Worm (Caenorhabditis elegans) whole organism, L2 larva: ENCODE data around the gene F33A8.4.

Experiments
- C34F6.9 ChIP-seq: fragments of 150-350 bp; optimal IDR thresholded peaks from 2 replicates; lab custom pipeline; 2014; ENCODE audit warnings: missing biosample characterization, missing genetic modification characterization
- F13H6.1 ChIP-seq: sonication (generic microtip); optimal IDR thresholded peaks from 2 replicates; lab custom pipeline; 2016; ENCODE audit warnings: missing genetic modification characterization, missing compliant biosample characterization
- R02D3.7 ChIP-seq: fragments of 150-350 bp; optimal IDR thresholded peaks from 2 replicates; lab custom pipeline; 2014; ENCODE audit warnings: missing biosample characterization, missing genetic modification characterization
- Y55F3AM.14 ChIP-seq: fragments of 200-800 bp; sonication (Bioruptor generic); optimal IDR thresholded peaks from 2 replicates; lab custom pipeline; 2018; ENCODE audit warnings: mild to moderate bottlenecking, missing genetic modification characterization, missing compliant biosample characterization
- ZK546.5 ChIP-seq: sonication (generic microtip); optimal IDR thresholded peaks from 2 replicates; lab custom pipeline; 2017; ENCODE audit warnings: missing biosample characterization, missing genetic modification characterization
- alr-1 ChIP-seq: fragments of 150-350 bp; optimal IDR thresholded peaks from 2 replicates; lab custom pipeline; 2014; ENCODE audit warnings: missing biosample characterization, missing genetic modification characterization
- aly-2 ChIP-seq: fragments of 150-350 bp; optimal IDR thresholded peaks from 2 replicates; lab custom pipeline; 2014; ENCODE audit warnings: missing biosample characterization, missing genetic modification characterization
- ama-1 ChIP-seq: fragments of 150-350 bp; optimal IDR thresholded peaks from 2 replicates; lab custom pipeline; 2018; ENCODE audit warnings: inconsistent platforms
- blmp-1 ChIP-seq: sonication (generic microtip); optimal IDR thresholded peaks from 2 replicates; lab custom pipeline; 2017; ENCODE audit warnings: missing genetic modification characterization, mild to moderate bottlenecking, missing compliant biosample characterization, antibody characterized with exemption, moderate library complexity; ENCODE audit not compliant: insufficient read depth
- ceh-16 ChIP-seq: fragments of 150-350 bp; optimal IDR thresholded peaks from 2 replicates; lab custom pipeline; 2014; ENCODE audit warnings: missing biosample characterization, missing genetic modification characterization
- crh-2 ChIP-seq: sonication (generic microtip); optimal IDR thresholded peaks from 2 replicates; lab custom pipeline; 2017; ENCODE audit warnings: missing biosample characterization, missing genetic modification characterization
- dmd-4 ChIP-seq: sonication (generic microtip); optimal IDR thresholded peaks from 2 replicates; lab custom pipeline; 2017; ENCODE audit warnings: missing biosample characterization, missing genetic modification characterization
- egl-27 ChIP-seq: sonication (generic microtip); optimal IDR thresholded peaks from 3 replicates; lab custom pipeline; 2017; ENCODE audit warnings: missing biosample characterization, missing genetic modification reagents, missing genetic modification characterization
- elt-1 ChIP-seq: fragments of 150-350 bp; optimal IDR thresholded peaks from 2 replicates; lab custom pipeline; 2014; ENCODE audit warnings: missing biosample characterization, missing genetic modification characterization
- fos-1 ChIP-seq: fragments of 150-350 bp; optimal IDR thresholded peaks from 2 replicates; lab custom pipeline; 2014; ENCODE audit warnings: missing biosample characterization, missing genetic modification characterization
- lin-11 ChIP-seq: fragments of 150-350 bp; sonication (generic microtip); optimal IDR thresholded peaks from 2 replicates; lab custom pipeline; 2014; ENCODE audit warnings: missing biosample characterization, missing genetic modification characterization, inconsistent platforms, mixed read lengths
- mab-5 ChIP-seq: fragments of 150-350 bp; optimal IDR thresholded peaks from 2 replicates; lab custom pipeline; 2014; ENCODE audit warnings: missing biosample characterization, missing genetic modification characterization
- mbf-1 ChIP-seq: sonication (generic microtip); optimal IDR thresholded peaks from 2 replicates; lab custom pipeline; 2017; ENCODE audit warnings: missing biosample characterization, missing genetic modification characterization
- mdl-1 ChIP-seq, 2 experiments: fragments of 150-350 bp in 1 of 2; sonication (generic microtip) in 1 of 2; optimal IDR thresholded peaks; 2 replicates each; lab custom pipeline; 2017; ENCODE audit warnings: missing biosample characterization in 2 of 2, missing genetic modification characterization in 2 of 2
- nhr-11 ChIP-seq: fragments of 150-350 bp; optimal IDR thresholded peaks from 2 replicates; lab custom pipeline; 2014; ENCODE audit warnings: missing biosample characterization, missing genetic modification characterization
- nhr-12 ChIP-seq: fragments of 150-350 bp; optimal IDR thresholded peaks from 2 replicates; lab custom pipeline; 2014; ENCODE audit warnings: missing biosample characterization, missing genetic modification characterization
- nhr-21 ChIP-seq: fragments of 150-350 bp; optimal IDR thresholded peaks from 2 replicates; lab custom pipeline; 2014; ENCODE audit warnings: missing biosample characterization, missing genetic modification characterization
- nhr-23 ChIP-seq: fragments of 150-350 bp; optimal IDR thresholded peaks from 2 replicates; lab custom pipeline; 2014; ENCODE audit warnings: missing biosample characterization, missing genetic modification reagents, missing genetic modification characterization
- nhr-237 ChIP-seq: fragments of 150-350 bp; optimal IDR thresholded peaks from 2 replicates; lab custom pipeline; 2014; ENCODE audit warnings: missing biosample characterization, missing genetic modification characterization
- nhr-25 ChIP-seq: fragments of 150-350 bp; sonication (generic microtip); optimal IDR thresholded peaks from 3 replicates; lab custom pipeline; 2014; ENCODE audit warnings: missing biosample characterization, missing genetic modification characterization
- nhr-6 ChIP-seq: fragments of 150-350 bp; optimal IDR thresholded peaks from 2 replicates; lab custom pipeline; 2014; ENCODE audit warnings: missing biosample characterization, missing genetic modification characterization
- nhr-77 ChIP-seq: fragments of 150-350 bp; optimal IDR thresholded peaks from 2 replicates; lab custom pipeline; 2014; ENCODE audit warnings: missing biosample characterization, missing genetic modification characterization
- peb-1 ChIP-seq: fragments of 150-350 bp; optimal IDR thresholded peaks from 2 replicates; lab custom pipeline; 2014; ENCODE audit warnings: missing biosample characterization, missing genetic modification characterization
- sem-4 ChIP-seq: fragments of 150-350 bp; optimal IDR thresholded peaks from 2 replicates; lab custom pipeline; 2014; ENCODE audit warnings: missing biosample characterization, missing genetic modification reagents, missing genetic modification characterization
- skn-1 ChIP-seq: sonication (generic microtip); optimal IDR thresholded peaks from 2 replicates; lab custom pipeline; 2017; ENCODE audit warnings: missing biosample characterization, missing genetic modification characterization
- sma-9 ChIP-seq, 2 experiments: fragments of 150-350 bp in 1 of 2; sonication (generic microtip) in 1 of 2; optimal IDR thresholded peaks; 2 replicates each; lab custom pipeline; 2014 to 2016; ENCODE audit warnings: missing genetic modification characterization in 2 of 2, mild to moderate bottlenecking in 1 of 2, missing biosample characterization in 1 of 2, missing compliant biosample characterization in 1 of 2, missing genetic modification reagents in 1 of 2, moderate library complexity in 1 of 2
- snpc-4 ChIP-seq: fragments of 150-350 bp; optimal IDR thresholded peaks from 2 replicates; lab custom pipeline; 2014; ENCODE audit warnings: missing biosample characterization, missing genetic modification characterization
- unc-39 ChIP-seq: fragments of 150-350 bp; optimal IDR thresholded peaks from 2 replicates; lab custom pipeline; 2014; ENCODE audit warnings: missing biosample characterization, missing genetic modification characterization
- ztf-1 ChIP-seq: fragments of 200-800 bp; sonication (Bioruptor generic); conservative IDR thresholded peaks from 2 replicates; pipeline ENCODE4 v1.3.6; 2022; ENCODE audit warnings: missing genetic modification characterization, missing compliant biosample characterization

Gene F33A8.4

DNA sequence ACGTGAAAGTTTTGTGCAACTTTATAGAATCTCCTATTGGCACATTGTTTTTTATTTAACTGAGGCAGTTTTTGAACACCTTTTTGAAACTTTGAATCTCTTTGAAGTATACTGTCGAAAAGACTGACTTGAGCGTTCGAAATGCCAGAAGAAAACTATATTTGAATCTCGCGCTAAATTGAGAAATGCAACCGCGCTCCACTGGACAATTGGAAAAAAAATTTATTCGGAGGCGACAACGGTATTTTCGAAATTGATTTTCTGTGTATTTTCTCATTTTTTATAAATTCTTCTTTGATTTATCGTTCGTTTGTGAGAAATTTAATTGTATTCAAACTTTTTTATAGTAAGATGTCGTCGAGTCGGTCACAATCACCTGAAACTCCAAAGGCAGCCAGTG lies 26.8 kb downstream of the F33A8.4 start, which contains the start of gene let-858 (continued):
- TF ChIP-seq aly-2 (tag; lab: Kevin White, UChicago), result no peak
- no peak for TF ChIP-seq nhr-11 (tag; lab: Kevin White, UChicago)
- no peak for TF ChIP-seq peb-1
- no peak for TF ChIP-seq skn-1 (tag; lab: Kevin White, UChicago)
- TF ChIP-seq C34F6.9 (tag; lab: Kevin White, UChicago), result peak; percentile 58
- TF ChIP-seq nhr-237, result no peak
- peak; percentile 13 for TF ChIP-seq crh-2 (tag; lab: Kevin White, UChicago)
- TF ChIP-seq nhr-77 (tag; lab: Kevin White, UChicago), result no peak
- TF ChIP-seq mdl-1 (tag; optimal IDR thresholded peaks at IDR 0.05; lab: Kevin White, UChicago), result no peak
- no peak for TF ChIP-seq ceh-16 (tag; lab: Kevin White, UChicago)
- TF ChIP-seq dmd-4 (tag; lab: Kevin White, UChicago), result no peak
- TF ChIP-seq F13H6.1, result no peak
- TF ChIP-seq sma-9 (GFP tag; optimal IDR thresholded peaks at IDR 0.05; lab: Kevin White, UChicago), result peak; percentile 49
- TF ChIP-seq sma-9 (tag; optimal IDR thresholded peaks at IDR 0.05; lab: Kevin White, UChicago), result no peak
- no peak for TF ChIP-seq R02D3.7
- TF ChIP-seq nhr-6 (tag; lab: Kevin White, UChicago), result no peak
- no peak for TF ChIP-seq egl-27 (tag; lab: Kevin White, UChicago)
- no peak for TF ChIP-seq Y55F3AM.14 (GFP tag; lab: Kevin White, UChicago)
- no peak for TF ChIP-seq elt-1 (tag; lab: Kevin White, UChicago)
- no peak for TF ChIP-seq mbf-1

DNA sequence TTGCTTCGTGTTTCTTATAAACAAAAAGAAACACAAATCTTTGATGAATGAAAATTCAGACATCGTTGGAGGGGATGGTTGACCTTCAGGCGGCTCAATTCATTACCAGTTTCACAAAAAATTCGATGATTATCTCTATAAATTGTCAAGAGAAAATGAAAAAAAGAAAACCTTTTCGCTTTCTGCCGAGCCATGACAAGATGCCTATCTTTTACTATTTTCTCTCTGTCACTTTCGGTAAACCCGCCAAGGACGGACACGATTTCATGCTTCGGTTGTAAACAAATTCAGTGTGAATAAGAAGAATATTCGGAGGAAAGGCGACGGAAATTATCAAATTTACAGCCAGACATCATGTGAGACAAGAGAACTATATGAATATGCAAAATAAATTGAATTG lies 28.1 kb downstream of the F33A8.4 start:
- peak; percentile 37 for TF ChIP-seq sma-9 (GFP tag; optimal IDR thresholded peaks at IDR 0.05; lab: Kevin White, UChicago)
- TF ChIP-seq sma-9 (tag; optimal IDR thresholded peaks at IDR 0.05; lab: Kevin White, UChicago), result no peak
- no peak for TF ChIP-seq alr-1 (tag; lab: Kevin White, UChicago)
- peak; percentile 97 for TF ChIP-seq blmp-1 (tag; lab: Kevin White, UChicago)
- peak; percentile 59 for TF ChIP-seq ceh-16 (tag; lab: Kevin White, UChicago)
- peak; percentile 66 for TF ChIP-seq nhr-25

DNA sequence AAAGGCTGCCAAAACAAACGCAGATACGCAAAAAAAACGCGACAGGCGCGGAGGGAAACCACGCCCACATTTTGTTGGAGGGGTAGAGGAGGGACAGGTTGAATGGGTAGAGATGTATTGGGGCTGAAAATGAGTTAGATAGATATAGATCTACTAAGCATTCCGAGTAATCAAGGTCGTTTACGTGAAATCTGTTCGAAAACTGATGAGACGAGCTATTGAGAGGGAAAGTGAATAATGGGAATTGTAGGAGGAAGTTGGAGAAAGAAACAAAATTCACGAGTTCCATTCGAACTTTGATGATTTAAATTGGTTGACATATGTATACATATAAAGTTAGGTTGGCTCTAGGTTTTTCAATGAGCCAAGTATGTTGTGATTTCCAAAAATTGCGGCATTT lies 31.9 kb downstream of the F33A8.4 start:
- TF ChIP-seq elt-1 (tag; lab: Kevin White, UChicago) (no peak), nhr-25 (peak; percentile 52), blmp-1 (tag; lab: Kevin White, UChicago) (peak; percentile 63), ceh-16 (tag; lab: Kevin White, UChicago) (peak; percentile 85), dmd-4 (tag; lab: Kevin White, UChicago) (no peak), sma-9 (GFP tag; optimal IDR thresholded peaks at IDR 0.05; lab: Kevin White, UChicago) (peak; percentile 43), sma-9 (tag; optimal IDR thresholded peaks at IDR 0.05; lab: Kevin White, UChicago) (no peak)

DNA sequence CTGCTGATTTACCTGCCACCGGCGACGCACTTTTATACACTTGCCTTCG lies 32.2 kb downstream of the F33A8.4 start, which contains the start of gene ram-2:
ram-2 (minus strand) TSS at position 47 of the 49 bp plus-strand sequence.
- TF ChIP-seq mdl-1 (tag; optimal IDR thresholded peaks at IDR 0.05; lab: Kevin White, UChicago) (no peak), unc-39 (no peak), crh-2 (tag; lab: Kevin White, UChicago) (no peak), sem-4 (tag; lab: Kevin White, UChicago) (no peak), nhr-11 (tag; lab: Kevin White, UChicago) (no peak), fos-1 (no peak), ZK546.5 (tag; lab: Kevin White, UChicago) (no peak), ztf-1 (GFP tag; lab: Robert Waterston, UW) (no peak), nhr-23 (tag; lab: Kevin White, UChicago) (no peak)
- TF ChIP-seq, all 48 proteins: peak for 0

DNA sequence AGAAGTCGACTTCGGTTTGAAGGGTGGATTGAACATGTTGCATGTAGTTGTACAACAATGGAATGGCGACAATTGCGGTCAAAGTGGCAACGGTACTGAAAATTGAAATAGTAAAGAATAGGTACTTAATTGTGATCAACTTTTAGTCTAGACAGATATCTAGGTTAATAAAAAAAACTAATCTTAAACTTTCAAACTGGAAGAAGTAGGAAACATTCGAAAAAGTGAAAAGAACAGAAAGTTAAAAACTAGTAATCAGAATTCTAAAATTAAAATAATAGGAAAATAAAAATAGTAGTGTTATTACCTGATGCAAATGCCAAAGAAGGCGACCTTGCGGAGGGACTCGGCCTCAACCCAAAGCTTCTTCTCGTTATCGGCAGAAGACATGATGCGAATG lies 32.4 kb downstream of the F33A8.4 start:
- no peak for TF ChIP-seq lin-11 (tag; lab: Kevin White, UChicago)
- TF ChIP-seq Y55F3AM.14 (GFP tag; lab: Kevin White, UChicago), result no peak
- no peak for TF ChIP-seq mdl-1 (tag; optimal IDR thresholded peaks at IDR 0.05; lab: Kevin White, UChicago)
- no peak for TF ChIP-seq ama-1 (lab: Kevin White, UChicago)
- TF ChIP-seq snpc-4, result no peak
- TF ChIP-seq dmd-4 (tag; lab: Kevin White, UChicago), result no peak
- no peak for TF ChIP-seq ztf-1 (GFP tag; lab: Robert Waterston, UW)
- no peak for TF ChIP-seq nhr-77 (tag; lab: Kevin White, UChicago)
- no peak for TF ChIP-seq nhr-12 (tag; lab: Kevin White, UChicago)
- TF ChIP-seq crh-2 (tag; lab: Kevin White, UChicago), result no peak
- TF ChIP-seq mab-5 (tag; lab: Kevin White, UChicago), result no peak
- no peak for TF ChIP-seq nhr-21
